Worm (Caenorhabditis elegans) whole organism, L1 larva: ENCODE data around the gene znfx-1.

Source experiments
- C16A3.4 ChIP-seq: fragments of 150-350 bp; optimal IDR thresholded peaks from 2 replicates; lab custom pipeline; 2014; ENCODE audit warnings: missing biosample characterization, missing genetic modification characterization
- efl-1 ChIP-seq, 4 experiments: fragments of 150-350 bp; optimal IDR thresholded peaks in 3 of 4; peaks in 1 of 4; 1 replicate in 1 of 4; 2 replicates in 3 of 4; lab custom pipeline; 2014; ENCODE audit warnings: missing biosample characterization in 2 of 4, missing genetic modification characterization in 2 of 4, missing genetic modification reagents in 2 of 4
- fkh-8 ChIP-seq: sonication (generic microtip); optimal IDR thresholded peaks from 2 replicates; lab custom pipeline; 2016; ENCODE audit warnings: mild to moderate bottlenecking, missing genetic modification characterization, missing compliant biosample characterization
- unc-130 ChIP-seq: fragments of 150-350 bp; optimal IDR thresholded peaks from 2 replicates; lab custom pipeline; 2017; ENCODE audit warnings: missing biosample characterization, missing genetic modification characterization, inconsistent platforms

DNA sequence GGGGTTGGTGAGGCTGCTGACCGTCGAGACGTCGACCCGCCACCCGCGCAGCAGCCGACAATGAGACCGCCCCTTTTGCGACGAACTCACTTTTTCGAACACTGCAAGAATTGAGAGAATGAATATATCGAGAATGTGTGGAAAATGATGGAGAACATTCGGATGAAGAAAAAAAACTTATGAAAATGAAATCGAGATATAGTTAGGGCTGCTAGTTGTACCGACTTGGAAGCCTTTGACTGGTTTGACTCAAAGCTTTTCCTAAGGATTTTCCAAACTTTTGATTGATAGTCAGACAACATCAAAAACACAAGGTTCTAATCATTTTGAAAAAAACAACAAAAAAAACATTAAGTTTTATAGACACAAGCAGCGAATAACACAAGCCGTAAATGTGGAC lies 25.1 kb upstream of the znfx-1 start, which contains the start of gene sym-2:
- TF ChIP-seq C16A3.4 (tag; lab: Kevin White, UChicago) (no peak), unc-130 (no peak), fkh-8 (tag; lab: Kevin White, UChicago) (no peak), efl-1 (optimal IDR thresholded peaks at IDR 0.05; lab: Kevin White, UChicago) (no peak), efl-1 (GFP tag; optimal IDR thresholded peaks at IDR 0.05 in 1 of 2; lab: Kevin White, UChicago) (no peak)
